Worm (Caenorhabditis elegans) whole organism, dauer: Measurements from ENCODE around the gene srd-65.

Source experiments
- unc-62 ChIP-seq: sonication (generic microtip); optimal IDR thresholded peaks from 2 replicates; lab custom pipeline; 2017; ENCODE audit warnings: missing biosample characterization, missing genetic modification reagents, missing genetic modification characterization

srd-65 gene

DNA sequence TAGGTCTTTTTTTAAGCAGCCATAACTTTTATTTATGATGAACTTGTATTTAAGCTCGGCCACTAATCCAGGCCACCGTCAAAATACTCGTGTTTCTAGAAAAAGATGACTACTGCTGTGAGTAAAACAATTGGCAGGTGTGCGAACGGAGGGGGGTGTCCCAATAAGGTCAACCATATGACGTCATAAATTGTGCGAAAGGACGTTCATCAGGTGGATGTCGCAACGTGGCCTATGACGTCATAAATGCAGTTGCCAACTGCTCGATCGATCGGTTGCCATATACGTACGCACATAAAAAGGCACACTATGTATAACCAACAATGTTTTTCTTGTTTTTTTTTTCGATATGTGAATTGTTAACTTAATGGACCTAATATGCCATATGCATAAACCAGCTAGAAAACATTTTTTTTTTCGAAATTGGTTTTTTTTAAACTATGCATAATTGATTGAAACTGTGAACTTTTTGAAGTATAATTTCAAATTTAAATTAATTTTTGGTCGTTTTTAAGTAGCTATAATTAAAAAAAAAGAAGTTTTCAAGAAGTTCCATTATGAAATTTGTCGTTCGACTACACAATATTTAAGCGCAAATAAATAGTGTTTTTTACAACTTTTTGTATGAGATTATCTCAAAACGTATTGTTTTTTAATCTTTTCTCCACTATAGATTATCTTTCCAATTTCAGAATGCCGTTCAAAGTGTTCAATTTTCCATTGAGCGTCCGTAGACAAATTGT, 10.5 kb upstream of the srd-65 start, which contains the start of gene C39B5.2:
TSS of gene C39B5.2 (plus strand) at position 693 of the 743 bp plus-strand sequence.
- no peak for TF ChIP-seq unc-62 (GFP tag; lab: Kevin White, UChicago)

DNA sequence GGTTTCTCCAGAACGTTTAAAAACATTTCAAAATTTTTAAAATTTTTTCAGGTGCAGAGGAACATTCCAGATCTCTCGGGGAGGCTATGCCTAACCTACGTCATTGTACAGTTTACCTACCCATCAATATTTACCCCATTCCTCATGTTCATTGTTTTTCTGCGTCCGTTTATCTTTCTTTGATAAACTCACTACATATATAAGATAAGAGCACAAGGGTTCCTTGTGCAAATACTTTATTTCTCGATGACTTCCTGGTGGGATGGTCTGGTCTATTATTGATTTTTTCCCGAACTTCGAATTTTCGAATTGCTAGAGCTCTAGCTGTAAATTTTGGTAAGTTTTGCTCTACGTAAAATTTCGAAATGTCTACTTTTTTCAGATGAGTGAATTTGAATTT, 9.6 kb upstream of the srd-65 start:
- no peak for TF ChIP-seq unc-62 (GFP tag; lab: Kevin White, UChicago)

ce11 chrIII:2232360-2232759, 8.5 kb upstream of the srd-65 start, which contains the start of gene fbxa-47:
TSS of gene fbxa-47 (minus strand) at chrIII:2232460.
- TF ChIP-seq unc-62 (GFP tag; lab: Kevin White, UChicago) = no peak

DNA sequence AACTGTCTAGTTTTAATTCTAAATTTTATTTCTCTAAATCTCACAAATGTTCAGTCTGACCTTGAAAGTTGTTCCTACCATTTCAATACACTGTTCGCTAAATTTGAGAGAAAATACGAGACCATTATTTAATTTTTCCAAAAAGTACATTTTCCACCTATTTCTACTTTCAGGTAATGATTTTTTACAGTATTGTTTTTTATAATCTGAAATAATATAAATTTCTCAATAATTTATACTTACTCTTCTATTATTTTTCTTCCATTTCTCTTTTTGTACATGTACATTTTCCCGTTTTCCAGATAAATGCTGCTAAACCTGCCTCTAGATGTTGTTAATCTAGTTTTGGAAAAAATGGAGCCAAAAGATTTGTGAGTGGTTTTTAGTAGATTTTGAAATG, 3.6 kb upstream of the srd-65 start, which contains the start of gene fbxa-62:
TSS of gene fbxa-62 (plus strand) at position 301 of the 400 bp plus-strand sequence.
- TF ChIP-seq unc-62 (GFP tag; lab: Kevin White, UChicago) = no peak

- no peak for TF ChIP-seq unc-62 (GFP tag; lab: Kevin White, UChicago)
Measured at ce11 chrIII:2224478-2224877, 646 bp upstream of the srd-65 start, which contains the start of gene fbxa-38. TSS of gene fbxa-38 (plus strand) at chrIII:2224672.

ce11 chrIII:2219408-2219807, 4.4 kb downstream of the srd-65 start, which contains the start of gene fbxa-12:
TSS of gene fbxa-12 (plus strand) at chrIII:2219708.
- TF ChIP-seq unc-62 (GFP tag; lab: Kevin White, UChicago) = no peak

ce11 chrIII:2212343-2212742, 11.5 kb downstream of the srd-65 start:
- no peak for TF ChIP-seq unc-62 (GFP tag; lab: Kevin White, UChicago)

DNA sequence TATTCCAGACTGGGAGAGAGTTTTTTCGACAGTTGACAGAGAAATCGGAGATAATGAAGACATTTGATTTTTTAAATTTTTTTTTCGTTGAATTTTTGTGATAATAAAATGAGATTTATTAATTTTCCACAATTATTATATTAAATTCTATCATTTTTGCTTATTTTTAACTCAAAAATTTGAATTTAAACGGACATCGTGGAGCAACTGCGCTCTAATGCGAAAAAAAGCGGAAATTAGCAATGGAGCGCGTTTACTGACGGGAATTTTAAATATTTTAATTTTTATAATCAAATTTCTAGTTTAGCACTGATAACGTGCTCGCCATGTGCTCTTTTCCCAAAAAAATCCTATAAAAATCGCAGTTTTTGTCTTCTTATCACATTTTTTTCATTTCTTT, 12.7 kb downstream of the srd-65 start, which contains the start of gene C39B5.14:
TSS of gene C39B5.14 (plus strand) at position 301 of the 400 bp plus-strand sequence.
- TF ChIP-seq unc-62 (GFP tag; lab: Kevin White, UChicago) = no peak

DNA sequence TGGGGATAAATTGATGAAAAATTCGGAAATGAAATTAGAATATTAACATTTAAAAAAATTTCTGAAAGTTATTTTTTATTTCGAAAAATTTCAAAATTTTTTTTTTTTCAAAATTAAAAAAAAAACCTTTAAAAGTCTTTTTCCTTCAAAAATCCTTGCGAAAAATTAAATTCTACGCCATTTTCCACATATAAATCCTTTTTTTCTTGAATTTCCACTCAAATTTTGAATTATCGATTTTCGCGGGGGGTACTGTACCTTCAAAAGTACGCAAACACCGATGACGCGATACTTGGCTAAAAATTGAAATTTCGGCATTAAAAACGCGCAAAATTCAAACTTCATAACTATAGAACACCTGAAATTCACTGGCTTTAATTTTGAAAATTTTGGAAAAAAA, 13.2 kb downstream of the srd-65 start:
- no peak for TF ChIP-seq unc-62 (GFP tag; lab: Kevin White, UChicago)

DNA sequence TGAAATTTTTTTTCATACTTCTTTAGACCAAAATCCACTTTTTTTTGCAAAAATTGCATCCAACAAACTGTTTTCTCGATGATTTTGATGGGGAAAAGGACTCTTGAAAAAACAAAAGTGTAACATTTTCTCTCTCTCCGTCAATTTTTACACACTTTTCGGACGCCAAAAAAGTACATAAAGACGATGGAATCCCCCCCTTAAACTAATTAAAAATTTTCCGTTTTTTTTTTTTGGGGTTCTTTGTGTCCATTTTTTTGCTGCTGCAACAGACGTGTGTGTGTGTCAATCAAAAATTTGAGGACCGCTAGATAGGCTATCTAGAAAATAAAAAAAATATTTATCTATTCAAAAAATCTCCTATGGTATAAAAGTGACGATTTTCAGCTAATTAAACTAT, 16.0 kb downstream of the srd-65 start, which contains the start of gene C39B5.5:
TSS of gene C39B5.5 (plus strand) at position 301 of the 400 bp plus-strand sequence.
- TF ChIP-seq unc-62 (GFP tag; lab: Kevin White, UChicago) = no peak

- no peak for TF ChIP-seq unc-62 (GFP tag; lab: Kevin White, UChicago)
Measured at ce11 chrIII:2205155-2205554, 18.7 kb downstream of the srd-65 start.

DNA sequence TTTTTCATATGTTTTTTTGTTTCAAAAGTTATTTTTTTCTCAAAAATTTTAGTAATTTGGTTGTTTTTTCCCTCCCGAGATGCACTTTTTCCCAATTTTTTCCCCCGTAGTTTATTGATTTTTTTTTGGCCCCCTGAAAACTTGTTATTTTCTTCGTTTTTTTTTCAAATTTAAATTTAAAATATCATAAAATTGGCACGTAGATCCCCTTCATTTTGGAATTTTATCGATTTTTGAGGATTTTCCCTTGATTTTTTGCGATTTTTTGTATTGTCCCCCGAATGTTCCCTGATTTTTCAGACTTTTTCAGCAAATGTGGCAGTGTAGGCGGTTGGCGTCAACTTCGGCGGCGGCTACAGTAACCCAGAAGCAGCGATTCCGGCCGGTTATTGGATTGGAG, 26.1 kb downstream of the srd-65 start, which contains the start of gene C39B5.6:
TSS of gene C39B5.6 (plus strand) at position 301 of the 400 bp plus-strand sequence.
- no peak for TF ChIP-seq unc-62 (GFP tag; lab: Kevin White, UChicago)
